Worm (Caenorhabditis elegans) whole organism, L4 larva: ENCODE measurements around the gene rnp-5.

ENCODE experiments used
- D1046.2 ChIP-seq: fragments of 200-800 bp; sonication (Bioruptor generic); IDR thresholded peaks from 2 replicates; pipeline ENCODE4 v1.3.6; 2022; ENCODE audit warnings: missing genetic modification characterization, missing compliant biosample characterization
- F44E2.7 ChIP-seq: fragments of 200-800 bp; sonication (Bioruptor generic); IDR thresholded peaks from 2 replicates; pipeline ENCODE4 v2.1.2; 2022; ENCODE audit warnings: missing genetic modification characterization, missing compliant biosample characterization
- T20F7.1 ChIP-seq: fragments of 200-800 bp; sonication (Bioruptor generic); optimal IDR thresholded peaks from 2 replicates; lab custom pipeline; 2018; ENCODE audit warnings: mild to moderate bottlenecking, missing genetic modification characterization, missing compliant biosample characterization
- Y75B8A.6 ChIP-seq: fragments of 200-800 bp; sonication (Bioruptor generic); IDR thresholded peaks from 2 replicates; pipeline ENCODE4 v1.3.6; 2022; ENCODE audit warnings: missing genetic modification reagents, missing genetic modification characterization, missing compliant biosample characterization
- ZK337.2 ChIP-seq: fragments of 200-800 bp; sonication (Bioruptor generic); IDR thresholded peaks from 2 replicates; pipeline ENCODE4 v1.3.6; 2022; ENCODE audit warnings: missing genetic modification reagents, missing genetic modification characterization, missing compliant biosample characterization
- ama-1 ChIP-seq: fragments of 150-350 bp; optimal IDR thresholded peaks from 2 replicates; lab custom pipeline; 2014; ENCODE audit warnings: inconsistent platforms, mixed read lengths
- attf-4 ChIP-seq: sonication (generic microtip); optimal IDR thresholded peaks from 3 replicates; lab custom pipeline; 2017; ENCODE audit warnings: missing biosample characterization, missing genetic modification characterization
- ceh-28 ChIP-seq: fragments of 150-350 bp; optimal IDR thresholded peaks from 2 replicates; lab custom pipeline; 2014; ENCODE audit warnings: missing biosample characterization, missing genetic modification reagents, missing genetic modification characterization
- ceh-62 ChIP-seq: sonication (generic microtip); optimal IDR thresholded peaks from 2 replicates; lab custom pipeline; 2017; ENCODE audit warnings: missing biosample characterization, missing genetic modification characterization
- ces-1 ChIP-seq: fragments of 150-350 bp; sonication (generic microtip); optimal IDR thresholded peaks from 4 replicates; lab custom pipeline; 2014; ENCODE audit warnings: missing biosample characterization, missing genetic modification reagents, missing genetic modification characterization
- daf-12 ChIP-seq: fragments of 150-350 bp; optimal IDR thresholded peaks from 2 replicates; lab custom pipeline; 2014; ENCODE audit warnings: missing biosample characterization, missing genetic modification reagents, missing genetic modification characterization
- daf-16 ChIP-seq, 3 experiments: sonication (generic microtip); optimal IDR thresholded peaks; 2 replicates each; lab custom pipeline; 2016 to 2017; ENCODE audit warnings: missing genetic modification characterization in 3 of 3, missing genetic modification reagents in 3 of 3, mild to moderate bottlenecking in 2 of 3, missing compliant biosample characterization in 2 of 3, missing biosample characterization in 1 of 3, moderate library complexity in 1 of 3
- dmd-6 ChIP-seq: fragments of 200-800 bp; sonication (Bioruptor generic); IDR thresholded peaks from 2 replicates; pipeline ENCODE4 v1.3.6; 2022; ENCODE audit warnings: missing genetic modification reagents, missing genetic modification characterization, missing compliant biosample characterization
- dmd-8 ChIP-seq: fragments of 200-800 bp; sonication (Bioruptor generic); IDR thresholded peaks from 2 replicates; pipeline ENCODE4 v1.3.6; 2022; ENCODE audit warnings: missing genetic modification characterization, missing compliant biosample characterization
- dmd-9 ChIP-seq: fragments of 200-800 bp; sonication (Bioruptor generic); IDR thresholded peaks from 2 replicates; pipeline ENCODE4 v1.3.6; 2022; ENCODE audit warnings: missing genetic modification reagents, missing genetic modification characterization, missing compliant biosample characterization
- dve-1 ChIP-seq: sonication (generic microtip); optimal IDR thresholded peaks from 2 replicates; lab custom pipeline; 2017; ENCODE audit warnings: antibody characterized with exemption, mild to moderate bottlenecking, missing genetic modification characterization, missing compliant biosample characterization; ENCODE audit not compliant: insufficient read depth
- egl-27 ChIP-seq: sonication (generic microtip); optimal IDR thresholded peaks from 3 replicates; lab custom pipeline; 2017; ENCODE audit warnings: missing biosample characterization, missing genetic modification reagents, missing genetic modification characterization
- hlh-11 ChIP-seq: fragments of 200-800 bp; sonication (Bioruptor generic); optimal IDR thresholded peaks from 2 replicates; lab custom pipeline; 2018; ENCODE audit warnings: mild to moderate bottlenecking, missing genetic modification characterization, missing compliant biosample characterization
- hlh-30 ChIP-seq: sonication (generic microtip); optimal IDR thresholded peaks from 2 replicates; lab custom pipeline; 2017; ENCODE audit warnings: antibody characterized with exemption, mild to moderate bottlenecking, missing genetic modification characterization, missing compliant biosample characterization; ENCODE audit not compliant: insufficient read depth
- hmg-1.1 ChIP-seq: fragments of 200-800 bp; sonication (Bioruptor generic); IDR thresholded peaks from 2 replicates; pipeline ENCODE4 v1.3.6; 2022; ENCODE audit warnings: missing genetic modification reagents, missing genetic modification characterization, missing compliant biosample characterization
- lim-7 ChIP-seq: fragments of 200-800 bp; sonication (Bioruptor generic); IDR thresholded peaks from 2 replicates; pipeline ENCODE4 v1.3.6; 2022; ENCODE audit warnings: missing genetic modification characterization, missing compliant biosample characterization
- lin-1 ChIP-seq: fragments of 200-800 bp; sonication (Bioruptor generic); IDR thresholded peaks from 2 replicates; pipeline ENCODE4 v1.3.6; 2022; ENCODE audit warnings: missing genetic modification reagents, missing genetic modification characterization, missing compliant biosample characterization
- lin-38 ChIP-seq: fragments of 200-800 bp; sonication (Bioruptor generic); IDR thresholded peaks from 2 replicates; pipeline ENCODE4 v1.3.6; 2022; ENCODE audit warnings: missing genetic modification reagents, missing genetic modification characterization, missing compliant biosample characterization
- lsy-2 ChIP-seq, 2 experiments: fragments of 150-350 bp in 1 of 2; sonication (generic microtip) in 1 of 2; optimal IDR thresholded peaks; 2 replicates each; lab custom pipeline; 2014 to 2017; ENCODE audit warnings: missing biosample characterization in 2 of 2, missing genetic modification characterization in 2 of 2
- mdl-1 ChIP-seq, 2 experiments: fragments of 150-350 bp in 1 of 2; sonication (generic microtip) in 1 of 2; optimal IDR thresholded peaks; 2 replicates each; lab custom pipeline; 2014 to 2017; ENCODE audit warnings: missing biosample characterization in 2 of 2, missing genetic modification characterization in 2 of 2
- mep-1 ChIP-seq: fragments of 150-350 bp; sonication (generic microtip); optimal IDR thresholded peaks from 3 replicates; lab custom pipeline; 2014; ENCODE audit warnings: missing biosample characterization, missing genetic modification characterization
- nhr-111 ChIP-seq: fragments of 200-800 bp; sonication (Bioruptor generic); optimal IDR thresholded peaks from 2 replicates; lab custom pipeline; 2018; ENCODE audit warnings: mild to moderate bottlenecking, missing genetic modification characterization, missing compliant biosample characterization
- nhr-28 ChIP-seq: fragments of 150-350 bp; optimal IDR thresholded peaks from 2 replicates; lab custom pipeline; 2014; ENCODE audit warnings: missing biosample characterization, missing genetic modification characterization
- nhr-41 ChIP-seq: fragments of 200-800 bp; sonication (Bioruptor generic); IDR thresholded peaks from 2 replicates; pipeline ENCODE4 v1.3.6; 2022; ENCODE audit warnings: missing genetic modification reagents, missing genetic modification characterization, missing compliant biosample characterization
- nhr-77 ChIP-seq: fragments of 150-350 bp; optimal IDR thresholded peaks from 2 replicates; lab custom pipeline; 2014; ENCODE audit warnings: missing biosample characterization, missing genetic modification characterization
- php-3 ChIP-seq: fragments of 200-800 bp; sonication (Bioruptor generic); IDR thresholded peaks from 2 replicates; pipeline ENCODE4 v1.3.6; 2022; ENCODE audit warnings: missing genetic modification reagents, missing genetic modification characterization, missing compliant biosample characterization
- pqm-1 ChIP-seq: sonication (generic microtip); optimal IDR thresholded peaks from 2 replicates; lab custom pipeline; 2017; ENCODE audit warnings: missing biosample characterization, missing genetic modification characterization
- saeg-2 ChIP-seq: fragments of 200-800 bp; sonication (Bioruptor generic); IDR thresholded peaks from 2 replicates; pipeline ENCODE4 v1.3.6; 2022; ENCODE audit warnings: missing genetic modification reagents, missing genetic modification characterization, missing compliant biosample characterization
- set-16 ChIP-seq: fragments of 200-800 bp; sonication (Bioruptor generic); IDR thresholded peaks from 2 replicates; pipeline ENCODE4 v1.3.6; 2022; ENCODE audit warnings: missing genetic modification reagents, missing genetic modification characterization, missing compliant biosample characterization
- skn-1 ChIP-seq: fragments of 150-350 bp; optimal IDR thresholded peaks from 2 replicates; lab custom pipeline; 2014; ENCODE audit warnings: missing biosample characterization, missing genetic modification characterization
- snpc-4 ChIP-seq: fragments of 150-350 bp; optimal IDR thresholded peaks from 2 replicates; lab custom pipeline; 2014; ENCODE audit warnings: missing biosample characterization, missing genetic modification characterization
- tra-1 ChIP-seq: fragments of 200-800 bp; sonication (Bioruptor generic); IDR thresholded peaks from 2 replicates; pipeline ENCODE4 v1.3.6; 2022; ENCODE audit warnings: missing genetic modification reagents, missing genetic modification characterization, missing compliant biosample characterization
- unc-39 ChIP-seq: sonication (generic microtip); optimal IDR thresholded peaks from 2 replicates; lab custom pipeline; 2017; ENCODE audit warnings: missing biosample characterization, missing genetic modification characterization
- unc-62 ChIP-seq, 3 experiments: fragments of 150-350 bp in 1 of 3; sonication (generic microtip); optimal IDR thresholded peaks in 2 of 3; peaks in 1 of 3; 1 replicate in 1 of 3; 2 replicates in 2 of 3; lab custom pipeline; 2014 to 2017; ENCODE audit warnings: missing biosample characterization in 3 of 3, missing genetic modification characterization in 3 of 3, missing genetic modification reagents in 3 of 3, missing genotype in 1 of 3
- zfp-3 ChIP-seq: fragments of 200-800 bp; sonication (Bioruptor generic); conservative IDR thresholded peaks from 2 replicates; pipeline ENCODE4 v1.3.6; 2022; ENCODE audit warnings: missing genetic modification reagents, missing genetic modification characterization, missing compliant biosample characterization
- zip-11 ChIP-seq: fragments of 200-800 bp; sonication (Bioruptor generic); IDR thresholded peaks from 2 replicates; pipeline ENCODE4 v1.3.6; 2022; ENCODE audit warnings: missing genetic modification characterization, missing compliant biosample characterization

Gene rnp-5

DNA sequence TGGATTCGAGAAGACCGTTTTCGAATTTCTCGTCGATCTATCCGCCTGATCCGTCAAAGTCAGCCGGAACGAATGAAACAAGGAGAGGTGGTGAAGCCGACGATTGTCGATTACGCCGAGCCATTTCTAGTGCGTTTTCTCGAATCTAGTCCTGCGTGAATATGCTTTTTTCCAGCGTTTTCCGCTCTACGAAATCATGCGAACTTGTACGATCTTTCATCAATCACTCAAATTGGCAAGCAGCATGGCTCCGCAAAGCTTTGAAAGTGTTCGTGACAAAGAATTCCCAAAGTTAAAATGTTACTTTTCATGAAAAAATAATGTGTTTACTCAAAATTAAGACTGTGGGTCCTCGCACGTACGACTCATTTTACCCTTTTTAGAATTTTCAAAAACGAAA lies 43.2 kb upstream of the rnp-5 start:
- TF ChIP-seq snpc-4 (tag; lab: Kevin White, UChicago): no peak
- no peak for TF ChIP-seq zfp-3
- no peak for TF ChIP-seq Y75B8A.6 (GFP tag; lab: Robert Waterston, UW)
- peak in 1 of 2 experiments; percentile 98 for TF ChIP-seq unc-62 (GFP tag; optimal IDR thresholded peaks at IDR 0.05 in 1 of 2; lab: Kevin White, UChicago)
- no peak for TF ChIP-seq unc-62 (tag; optimal IDR thresholded peaks at IDR 0.05; lab: Kevin White, UChicago)

DNA sequence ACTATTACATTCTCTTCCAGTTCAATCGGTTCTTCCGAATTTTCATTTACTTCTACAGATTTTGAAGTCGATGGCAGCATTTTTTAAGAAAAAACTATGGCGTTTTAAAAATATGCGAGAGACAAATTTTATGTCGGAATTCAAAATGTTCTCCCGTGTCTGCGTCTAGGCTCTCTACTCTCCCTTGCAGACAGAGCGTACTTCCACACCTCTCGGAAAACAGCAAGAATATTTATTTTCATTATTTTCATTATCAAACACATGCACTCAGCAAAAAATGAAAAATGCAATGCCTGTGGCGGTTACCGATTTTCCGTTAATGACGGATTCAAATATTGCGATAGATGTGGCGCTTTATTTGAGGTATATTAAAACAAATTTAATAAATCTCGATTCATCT lies 41.8 kb upstream of the rnp-5 start, which contains the start of the genes ztf-18 and F23H11.2:
ztf-18 (minus strand) TSS at position 188 of the 400 bp plus-strand sequence.
F23H11.2 (plus strand) TSS at position 223 of the 400 bp plus-strand sequence.
- no peak for TF ChIP-seq hlh-30
- TF ChIP-seq lin-1: no peak
- no peak for TF ChIP-seq ceh-62 (tag; lab: Kevin White, UChicago)
- TF ChIP-seq tra-1 (GFP tag; lab: Robert Waterston, UW): no peak
- TF ChIP-seq skn-1 (tag; lab: Kevin White, UChicago): no peak
- no peak for TF ChIP-seq daf-12
- TF ChIP-seq ces-1 (GFP tag; lab: Kevin White, UChicago): no peak
- no peak for TF ChIP-seq daf-16 (GFP tag; optimal IDR thresholded peaks at IDR 0.05; lab: Kevin White, UChicago)
- TF ChIP-seq daf-16 (tag; optimal IDR thresholded peaks at IDR 0.05; lab: Kevin White, UChicago): peak; percentile 13
- no peak for TF ChIP-seq ceh-28 (tag; lab: Kevin White, UChicago)

DNA sequence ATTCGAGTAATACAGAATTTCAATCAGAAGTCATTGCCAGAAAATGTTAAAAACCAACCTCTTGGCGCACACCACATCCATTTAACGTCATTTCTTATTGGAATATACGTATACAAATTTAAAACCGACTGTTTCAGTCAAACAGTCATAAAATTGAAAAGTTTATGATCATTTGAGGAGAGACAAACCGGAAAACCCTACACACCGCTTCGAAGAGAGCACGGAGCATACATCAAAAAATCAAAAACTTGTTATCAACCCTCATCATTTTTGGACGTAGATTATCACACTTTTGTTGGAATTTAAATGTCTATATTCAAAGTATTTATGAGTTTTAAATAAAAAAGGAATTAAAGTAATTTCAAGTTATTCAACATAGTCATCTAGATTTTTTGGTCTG lies 37.3 kb upstream of the rnp-5 start, which contains the start of gene T24C4.10:
T24C4.10 (minus strand) TSS at position 230 of the 400 bp plus-strand sequence.
- TF ChIP-seq nhr-77 (tag; lab: Kevin White, UChicago) (peak; percentile 36), hlh-11 (tag; lab: Kevin White, UChicago) (peak; percentile 35), F44E2.7 (GFP tag; lab: Robert Waterston, UW) (no peak), php-3 (peak; percentile 61; the same call in 1 of the 2 replicates), pqm-1 (tag; lab: Kevin White, UChicago) (peak; percentile 87), nhr-28 (tag; lab: Kevin White, UChicago) (peak; percentile 45), daf-16 (GFP tag; optimal IDR thresholded peaks at IDR 0.05; lab: Kevin White, UChicago) (no peak), daf-16 (tag; optimal IDR thresholded peaks at IDR 0.05; lab: Kevin White, UChicago) (peak; percentile 45), D1046.2 (GFP tag; lab: Robert Waterston, UW) (no peak), dmd-6 (peak; percentile 45; the same call in 1 of the 2 replicates), dve-1 (tag; lab: Kevin White, UChicago) (peak; percentile 36)

ce11 chrIII:888983-889549 lies 35.4 kb upstream of the rnp-5 start:
- TF ChIP-seq daf-16 (GFP tag; optimal IDR thresholded peaks at IDR 0.05; lab: Kevin White, UChicago): no peak
- TF ChIP-seq daf-16 (tag; optimal IDR thresholded peaks at IDR 0.05; lab: Kevin White, UChicago): peak; percentile 26
- TF ChIP-seq lin-38: peak; percentile 44
- TF ChIP-seq dve-1 (tag; lab: Kevin White, UChicago): no peak
- TF ChIP-seq unc-62 (GFP tag; optimal IDR thresholded peaks at IDR 0.05 in 1 of 2; lab: Kevin White, UChicago): no peak
- TF ChIP-seq unc-62 (tag; optimal IDR thresholded peaks at IDR 0.05; lab: Kevin White, UChicago): no peak
- TF ChIP-seq lsy-2 (tag; optimal IDR thresholded peaks at IDR 0.05; lab: Kevin White, UChicago): peak in 1 of 2 experiments; percentile 52
- peak; percentile 23 for TF ChIP-seq T20F7.1 (GFP tag; lab: Kevin White, UChicago)
- TF ChIP-seq set-16 (GFP tag; lab: Robert Waterston, UW): no peak
- TF ChIP-seq mdl-1 (tag; optimal IDR thresholded peaks at IDR 0.05; lab: Kevin White, UChicago): no peak
- peak; percentile 50 for TF ChIP-seq hlh-30

ce11 chrIII:887874-888299 lies 34.2 kb upstream of the rnp-5 start:
- no peak for TF ChIP-seq attf-4 (tag; lab: Kevin White, UChicago)
- TF ChIP-seq unc-39 (tag; lab: Kevin White, UChicago): no peak
- TF ChIP-seq dmd-9 (GFP tag; lab: Robert Waterston, UW): no peak
- TF ChIP-seq hmg-1.1: peak; percentile 86
- TF ChIP-seq zfp-3: no peak
- TF ChIP-seq mep-1 (tag; lab: Kevin White, UChicago): peak; percentile 83
- TF ChIP-seq set-16 (GFP tag; lab: Robert Waterston, UW): peak; percentile 54
- no peak for TF ChIP-seq snpc-4 (tag; lab: Kevin White, UChicago)
- no peak for TF ChIP-seq nhr-77 (tag; lab: Kevin White, UChicago)
- no peak for TF ChIP-seq zip-11 (GFP tag; lab: Robert Waterston, UW)
- TF ChIP-seq F44E2.7 (GFP tag; lab: Robert Waterston, UW): no peak
- TF ChIP-seq dmd-8 (GFP tag; lab: Robert Waterston, UW): no peak
- no peak for TF ChIP-seq nhr-111 (GFP tag; lab: Kevin White, UChicago)
- TF ChIP-seq egl-27 (tag; lab: Kevin White, UChicago): no peak
- peak; percentile 48 for TF ChIP-seq ama-1 (lab: Kevin White, UChicago)
- no peak for TF ChIP-seq nhr-41 (GFP tag; lab: Robert Waterston, UW)
- no peak for TF ChIP-seq saeg-2 (GFP tag; lab: Robert Waterston, UW)
- no peak for TF ChIP-seq ZK337.2
- no peak for TF ChIP-seq lim-7 (GFP tag; lab: Robert Waterston, UW)
